Worm (Caenorhabditis elegans): ENCODE measurements around the gene mrpl-44.
A peak's percentile ranks its signal among the peaks of the same experiment; 100 is the strongest.

mrpl-44 gene

ce11 chrIII:9075539-9075938 is 13.6 kb downstream of the mrpl-44 start, which contains the start of gene F02A9.7:
Gene F02A9.7, minus strand, starts transcription at chrIII:9075639.
- TF ChIP-seq elt-1 (tag; optimal IDR thresholded peaks at IDR 0.05; ENCODE audit: borderline replicate concordance, insufficient read depth) (no peak), ceh-83 (GFP tag; optimal IDR thresholded peaks at IDR 0.05) (no peak), ceh-43 (GFP tag; optimal IDR thresholded peaks at IDR 0.05) (no peak), elt-3 (tag; optimal IDR thresholded peaks at IDR 0.05) (no peak), pha-4 (tag; optimal IDR thresholded peaks at IDR 0.05) (no peak), drap-1 (GFP tag; optimal IDR thresholded peaks at IDR 0.05) (no peak), ceh-39 (tag; optimal IDR thresholded peaks at IDR 0.05) (no peak), mab-5 (tag; optimal IDR thresholded peaks at IDR 0.05) (no peak), zip-8 (tag; optimal IDR thresholded peaks at IDR 0.05) (no peak)

- no peak for TF ChIP-seq blmp-1 (tag; optimal IDR thresholded peaks at IDR 0.05)
- no peak for TF ChIP-seq flh-1 (GFP tag; optimal IDR thresholded peaks at IDR 0.05)
- TF ChIP-seq bed-3 (GFP tag; optimal IDR thresholded peaks at IDR 0.05), result no peak
- TF ChIP-seq ceh-39 (tag; optimal IDR thresholded peaks at IDR 0.05), result no peak
- no peak for TF ChIP-seq pha-4 (tag; optimal IDR thresholded peaks at IDR 0.05)
- TF ChIP-seq tbx-8 (GFP tag; optimal IDR thresholded peaks at IDR 0.05), result no peak
- no peak for TF ChIP-seq ceh-83 (GFP tag; optimal IDR thresholded peaks at IDR 0.05)
- no peak for TF ChIP-seq ces-1 (GFP tag; optimal IDR thresholded peaks at IDR 0.05)
- TF ChIP-seq elt-3 (tag; optimal IDR thresholded peaks at IDR 0.05), result no peak
- no peak for TF ChIP-seq nhr-28 (tag; optimal IDR thresholded peaks at IDR 0.05)
- TF ChIP-seq nhr-2 (tag; optimal IDR thresholded peaks at IDR 0.05), result peak; percentile 90
- TF ChIP-seq sptf-1 (tag; optimal IDR thresholded peaks at IDR 0.05), result no peak
- TF ChIP-seq mep-1 (tag; optimal IDR thresholded peaks at IDR 0.05), result no peak
- TF ChIP-seq unc-62 (GFP tag; optimal IDR thresholded peaks at IDR 0.05), result peak; percentile 13
- no peak for TF ChIP-seq M03D4.4 (tag; optimal IDR thresholded peaks at IDR 0.05)
These were observed 16.5 kb downstream of the mrpl-44 start for ce11 chrIII:9072704-9073103.

ce11 chrIII:9071372-9071771 is 17.8 kb downstream of the mrpl-44 start, which contains the start of gene lin-12:
Gene lin-12, minus strand, starts transcription at chrIII:9071472.
- TF ChIP-seq ham-2 (GFP tag; optimal IDR thresholded peaks at IDR 0.05) (no peak), hlh-1 (tag; optimal IDR thresholded peaks at IDR 0.05) (no peak), ztf-11 (tag; optimal IDR thresholded peaks at IDR 0.05) (no peak), nhr-12 (tag; optimal IDR thresholded peaks at IDR 0.05) (no peak), unc-62 (GFP tag; optimal IDR thresholded peaks at IDR 0.05) (no peak), unc-120 (tag; optimal IDR thresholded peaks at IDR 0.05; ENCODE audit: poor library complexity, severe bottlenecking) (no peak), mep-1 (tag; optimal IDR thresholded peaks at IDR 0.05) (no peak), ceh-83 (GFP tag; optimal IDR thresholded peaks at IDR 0.05) (no peak), pha-4 (tag; optimal IDR thresholded peaks at IDR 0.05) (no peak), M03D4.4 (tag; optimal IDR thresholded peaks at IDR 0.05) (no peak), bed-3 (GFP tag; optimal IDR thresholded peaks at IDR 0.05) (no peak), lsy-2 (tag; optimal IDR thresholded peaks at IDR 0.05) (no peak), nhr-76 (tag; optimal IDR thresholded peaks at IDR 0.05) (no peak), nhr-2 (tag; optimal IDR thresholded peaks at IDR 0.05) (no peak), sptf-1 (tag; optimal IDR thresholded peaks at IDR 0.05) (no peak), nhr-237 (tag; optimal IDR thresholded peaks at IDR 0.05) (no peak), elt-1 (tag; optimal IDR thresholded peaks at IDR 0.05; ENCODE audit: borderline replicate concordance, insufficient read depth) (no peak), mab-5 (tag; optimal IDR thresholded peaks at IDR 0.05) (no peak), zip-8 (tag; optimal IDR thresholded peaks at IDR 0.05) (no peak), ces-1 (GFP tag; optimal IDR thresholded peaks at IDR 0.05) (no peak)

ce11 chrIII:9069712-9070111 is 19.5 kb downstream of the mrpl-44 start:
- TF ChIP-seq nhr-12 (tag; optimal IDR thresholded peaks at IDR 0.05), result no peak
- TF ChIP-seq M03D4.4 (tag; optimal IDR thresholded peaks at IDR 0.05), result no peak
- no peak for TF ChIP-seq hlh-1 (tag; optimal IDR thresholded peaks at IDR 0.05)
- TF ChIP-seq ham-2 (GFP tag; optimal IDR thresholded peaks at IDR 0.05), result no peak
- TF ChIP-seq unc-62 (GFP tag; optimal IDR thresholded peaks at IDR 0.05), result no peak
- TF ChIP-seq blmp-1 (tag; optimal IDR thresholded peaks at IDR 0.05), result no peak
- no peak for TF ChIP-seq ztf-11 (tag; optimal IDR thresholded peaks at IDR 0.05)
- no peak for TF ChIP-seq lin-13 (tag; optimal IDR thresholded peaks at IDR 0.05)
- no peak for TF ChIP-seq unc-39 (tag; optimal IDR thresholded peaks at IDR 0.05)
- TF ChIP-seq mls-2 (tag; optimal IDR thresholded peaks at IDR 0.05), result no peak

ce11 chrIII:9060267-9060666 is 28.9 kb downstream of the mrpl-44 start:
- no peak for TF ChIP-seq lsy-2 (tag; optimal IDR thresholded peaks at IDR 0.05)
- no peak for TF ChIP-seq elt-1 (tag; optimal IDR thresholded peaks at IDR 0.05; ENCODE audit: borderline replicate concordance, insufficient read depth)
- TF ChIP-seq ceh-43 (GFP tag; optimal IDR thresholded peaks at IDR 0.05), result no peak
- no peak for TF ChIP-seq flh-1 (GFP tag; optimal IDR thresholded peaks at IDR 0.05)
- TF ChIP-seq unc-62 (GFP tag; optimal IDR thresholded peaks at IDR 0.05), result no peak
- TF ChIP-seq ces-1 (GFP tag; optimal IDR thresholded peaks at IDR 0.05), result no peak
- no peak for TF ChIP-seq ceh-83 (GFP tag; optimal IDR thresholded peaks at IDR 0.05)
- TF ChIP-seq mls-2 (tag; optimal IDR thresholded peaks at IDR 0.05), result no peak
- TF ChIP-seq nhr-12 (tag; optimal IDR thresholded peaks at IDR 0.05), result no peak
- TF ChIP-seq mab-5 (tag; optimal IDR thresholded peaks at IDR 0.05), result no peak
